Worm (Caenorhabditis elegans) whole organism, L2 larva: Measurements from ENCODE around the gene mog-1.

Experiments
- Y55F3AM.14 ChIP-seq: fragments of 200-800 bp; sonication (Bioruptor generic); optimal IDR thresholded peaks from 2 replicates; lab custom pipeline; 2018; ENCODE audit warnings: mild to moderate bottlenecking, missing genetic modification characterization, missing compliant biosample characterization
- ZK546.5 ChIP-seq: sonication (generic microtip); optimal IDR thresholded peaks from 2 replicates; lab custom pipeline; 2017; ENCODE audit warnings: missing biosample characterization, missing genetic modification characterization
- ceh-82 ChIP-seq: fragments of 150-350 bp; optimal IDR thresholded peaks from 2 replicates; lab custom pipeline; 2014; ENCODE audit warnings: missing biosample characterization, missing genetic modification characterization
- egl-27 ChIP-seq: sonication (generic microtip); optimal IDR thresholded peaks from 3 replicates; lab custom pipeline; 2017; ENCODE audit warnings: missing biosample characterization, missing genetic modification reagents, missing genetic modification characterization
- fos-1 ChIP-seq: fragments of 150-350 bp; optimal IDR thresholded peaks from 2 replicates; lab custom pipeline; 2014; ENCODE audit warnings: missing biosample characterization, missing genetic modification characterization
- lin-11 ChIP-seq: fragments of 150-350 bp; sonication (generic microtip); optimal IDR thresholded peaks from 2 replicates; lab custom pipeline; 2014; ENCODE audit warnings: missing biosample characterization, missing genetic modification characterization, inconsistent platforms, mixed read lengths
- lin-39 ChIP-seq: fragments of 150-350 bp; optimal IDR thresholded peaks from 2 replicates; lab custom pipeline; 2014; ENCODE audit warnings: missing biosample characterization, missing genetic modification reagents, missing genetic modification characterization
- mab-5 ChIP-seq: fragments of 150-350 bp; optimal IDR thresholded peaks from 2 replicates; lab custom pipeline; 2014; ENCODE audit warnings: missing biosample characterization, missing genetic modification characterization
- mdl-1 ChIP-seq, 2 experiments: fragments of 150-350 bp in 1 of 2; sonication (generic microtip) in 1 of 2; optimal IDR thresholded peaks; 2 replicates each; lab custom pipeline; 2017; ENCODE audit warnings: missing biosample characterization in 2 of 2, missing genetic modification characterization in 2 of 2
- nhr-237 ChIP-seq: fragments of 150-350 bp; optimal IDR thresholded peaks from 2 replicates; lab custom pipeline; 2014; ENCODE audit warnings: missing biosample characterization, missing genetic modification characterization
- nhr-77 ChIP-seq: fragments of 150-350 bp; optimal IDR thresholded peaks from 2 replicates; lab custom pipeline; 2014; ENCODE audit warnings: missing biosample characterization, missing genetic modification characterization
- snpc-4 ChIP-seq: fragments of 150-350 bp; optimal IDR thresholded peaks from 2 replicates; lab custom pipeline; 2014; ENCODE audit warnings: missing biosample characterization, missing genetic modification characterization
- ztf-11 ChIP-seq: sonication (generic microtip); optimal IDR thresholded peaks from 2 replicates; lab custom pipeline; 2017; ENCODE audit warnings: missing biosample characterization, missing genetic modification characterization

DNA sequence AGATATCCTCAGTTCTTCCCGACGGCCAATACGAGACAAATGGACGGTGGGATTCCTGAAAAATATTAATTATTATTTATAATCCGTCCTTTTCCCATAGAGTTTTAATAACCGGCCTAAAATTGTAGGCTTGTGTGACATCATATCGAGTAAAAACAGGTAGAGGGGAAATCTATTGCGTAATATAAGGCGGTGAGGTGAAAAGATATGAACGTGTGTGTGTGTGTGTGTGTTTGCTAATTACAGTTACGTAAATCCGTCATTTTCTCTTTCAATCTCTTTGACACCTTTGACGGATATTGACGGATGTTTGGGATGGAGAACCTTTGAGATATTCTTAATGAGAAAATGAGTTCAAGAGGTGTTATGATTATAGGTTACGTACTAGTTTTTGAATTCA lies 9.4 kb upstream of the mog-1 start:
- TF ChIP-seq ZK546.5, result no peak
- no peak for TF ChIP-seq mab-5 (tag; lab: Kevin White, UChicago)
- no peak for TF ChIP-seq Y55F3AM.14
- TF ChIP-seq fos-1 (tag; lab: Kevin White, UChicago), result no peak
- no peak for TF ChIP-seq lin-11
- TF ChIP-seq ztf-11, result no peak
- no peak for TF ChIP-seq snpc-4 (tag; lab: Kevin White, UChicago)
- TF ChIP-seq egl-27 (tag; lab: Kevin White, UChicago), result no peak
- TF ChIP-seq nhr-237, result no peak
- TF ChIP-seq lin-39 (tag; lab: Kevin White, UChicago), result no peak
- TF ChIP-seq ceh-82 (tag; lab: Kevin White, UChicago), result no peak
- no peak for TF ChIP-seq mdl-1 (tag; optimal IDR thresholded peaks at IDR 0.05; lab: Kevin White, UChicago)
- no peak for TF ChIP-seq nhr-77
